Fruit fly (Drosophila melanogaster): ENCODE measurements around the gene CG31463.

DNA sequence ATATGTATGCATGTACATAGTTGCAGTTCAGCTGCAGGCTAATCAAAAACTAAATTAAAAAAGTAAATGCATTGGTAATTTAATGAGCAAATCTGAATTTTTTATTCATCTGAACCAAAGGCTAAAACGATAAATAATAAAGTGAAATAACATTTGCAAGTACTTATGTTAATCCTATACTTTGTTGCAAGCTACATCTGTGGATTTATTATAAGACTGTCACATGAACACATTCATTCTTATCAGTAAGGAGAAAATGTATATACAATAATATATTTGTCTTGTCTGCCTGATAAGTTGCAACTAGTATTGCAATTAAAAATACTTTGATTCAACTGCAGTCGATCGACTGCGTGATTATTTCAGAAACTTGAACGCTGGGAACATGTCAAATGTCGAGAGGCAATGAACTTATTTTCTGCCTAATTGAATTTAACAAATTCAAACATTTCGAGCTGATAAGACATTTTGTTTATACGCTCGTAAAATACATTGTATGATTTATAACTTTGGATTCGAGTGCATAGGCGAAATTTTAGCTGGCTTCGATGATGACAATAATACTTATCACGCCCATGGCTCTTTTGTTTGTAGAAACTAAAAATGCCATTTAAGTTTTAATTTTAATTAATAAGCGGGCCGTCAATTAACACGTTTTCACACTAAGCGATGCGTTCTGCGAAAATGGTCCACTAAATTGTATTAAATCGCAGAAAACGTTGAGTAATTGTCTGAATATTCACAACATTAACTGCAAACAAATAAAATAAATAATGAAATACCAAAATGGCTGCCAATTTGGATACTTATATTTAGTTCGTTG lies 36.0 kb downstream of the CG31463 start:
- TF ChIP-seq psq (optimal IDR thresholded peaks at IDR 0.05) (no peak), usp (GFP tag; optimal IDR thresholded peaks at IDR 0.05) (no peak), CG8478 (optimal IDR thresholded peaks at IDR 0.05) (no peak)

All from whole organism.